Fruit fly (Drosophila melanogaster) whole organism, embryonic: ENCODE data around the gene Slimp.

Experiments
- Atf-2 ChIP-seq: fragments of 200-800 bp; sonication (Bioruptor generic); optimal IDR thresholded peaks from 2 replicates; lab custom pipeline; 2016; ENCODE audit warnings: missing biosample characterization, missing genetic modification characterization
- Awh ChIP-seq: fragments of 200-800 bp; sonication (Bioruptor generic); IDR thresholded peaks from 2 replicates; pipeline ENCODE4, ENCODE4 v1.3.6; 2022; ENCODE audit warnings: missing biosample characterization, missing genetic modification characterization
- CG10431 ChIP-seq: fragments of 200-800 bp; sonication (Bioruptor generic); optimal IDR thresholded peaks from 3 replicates; lab custom pipeline; 2018; ENCODE audit warnings: missing biosample characterization, mild to moderate bottlenecking, missing genetic modification characterization
- CG11085 ChIP-seq: fragments of 200-800 bp; sonication (Bioruptor generic); IDR thresholded peaks from 2 replicates; pipeline ENCODE4 v1.3.6; 2022; ENCODE audit warnings: missing biosample characterization, missing genetic modification characterization
- CG13894 ChIP-seq: fragments of 200-800 bp; sonication (Bioruptor generic); optimal IDR thresholded peaks from 3 replicates; lab custom pipeline; 2018; ENCODE audit warnings: missing biosample characterization, mild to moderate bottlenecking, missing genetic modification characterization, moderate library complexity
- CG14667 ChIP-seq: fragments of 200-800 bp; sonication (Bioruptor generic); IDR thresholded peaks from 2 replicates; pipeline ENCODE4 v1.3.6; 2022; ENCODE audit warnings: missing biosample characterization, missing genetic modification characterization
- CG14860 ChIP-seq: fragments of 200-800 bp; sonication (Bioruptor generic); IDR thresholded peaks from 3 replicates; pipeline ENCODE4 v1.3.6; 2022; ENCODE audit warnings: missing biosample characterization, missing genetic modification characterization; ENCODE audit not compliant: partially characterized antibody
- CG15696 ChIP-seq: fragments of 200-800 bp; sonication (Bioruptor generic); optimal IDR thresholded peaks from 2 replicates; lab custom pipeline; 2019; ENCODE audit warnings: missing biosample characterization, mild to moderate bottlenecking, missing genetic modification characterization, moderate library complexity
- CG17385 ChIP-seq: fragments of 200-800 bp; sonication (Bioruptor generic); optimal IDR thresholded peaks from 3 replicates; lab custom pipeline; 2018; ENCODE audit warnings: missing biosample characterization, mild to moderate bottlenecking, missing genetic modification characterization
- CG18764 ChIP-seq: fragments of 200-800 bp; sonication (Bioruptor generic); optimal IDR thresholded peaks from 3 replicates; lab custom pipeline; 2016; ENCODE audit warnings: missing biosample characterization, missing genetic modification characterization
- CG4360 ChIP-seq: fragments of 200-800 bp; sonication (Bioruptor generic); IDR thresholded peaks from 2 replicates; pipeline ENCODE4 v1.3.6; 2022; ENCODE audit warnings: missing biosample characterization, missing genetic modification characterization
- CG4404 ChIP-seq: fragments of 200-800 bp; sonication (Bioruptor generic); IDR thresholded peaks from 2 replicates; pipeline ENCODE4 v1.3.6; 2022; ENCODE audit warnings: missing biosample characterization, missing genetic modification characterization
- CG6813 ChIP-seq: fragments of 200-800 bp; sonication (Bioruptor generic); optimal IDR thresholded peaks from 2 replicates; lab custom pipeline; 2017; ENCODE audit warnings: missing biosample characterization, missing genetic modification characterization, mild to moderate bottlenecking, moderate library complexity, missing genetic modification reagents
- CG7839 ChIP-seq: fragments of 200-800 bp; sonication (Bioruptor generic); optimal IDR thresholded peaks from 3 replicates; lab custom pipeline; 2018; ENCODE audit warnings: missing biosample characterization, mild to moderate bottlenecking, missing genetic modification characterization, moderate library complexity
- CG7963 ChIP-seq: fragments of 200-800 bp; sonication (Bioruptor generic); IDR thresholded peaks from 3 replicates; pipeline ENCODE4 v1.3.6; 2022; ENCODE audit warnings: missing biosample characterization, missing genetic modification characterization; ENCODE audit not compliant: partially characterized antibody
- CG8359 ChIP-seq: fragments of 200-800 bp; sonication (Bioruptor generic); optimal IDR thresholded peaks from 2 replicates; lab custom pipeline; 2017; ENCODE audit warnings: missing biosample characterization, mild to moderate bottlenecking, missing genetic modification characterization, borderline replicate concordance
- CG9817 ChIP-seq: fragments of 200-800 bp; sonication (Bioruptor generic); optimal IDR thresholded peaks from 2 replicates; lab custom pipeline; 2018; ENCODE audit warnings: missing biosample characterization, mild to moderate bottlenecking, missing genetic modification characterization, moderate library complexity
- D19A ChIP-seq: fragments of 200-800 bp; optimal IDR thresholded peaks from 3 replicates; lab custom pipeline; 2019; ENCODE audit warnings: missing biosample characterization, mild to moderate bottlenecking, missing genetic modification characterization, moderate library complexity
- Dad ChIP-seq: fragments of 200-800 bp; sonication (Bioruptor generic); optimal IDR thresholded peaks from 3 replicates; lab custom pipeline; 2016; ENCODE audit warnings: missing biosample characterization, missing genetic modification characterization
- Dfd ChIP-seq, 2 experiments: fragments of >200 bp; optimal IDR thresholded peaks; 2 replicates each; lab custom pipeline; 2017; ENCODE audit warnings: missing biosample characterization in 2 of 2, missing genetic modification characterization in 2 of 2
- Gsc ChIP-seq: fragments of 200-800 bp; sonication (Bioruptor generic); IDR thresholded peaks from 2 replicates; pipeline ENCODE4 v1.3.6; 2022; ENCODE audit warnings: missing biosample characterization, missing genetic modification characterization
- HHEX ChIP-seq: fragments of 200-800 bp; sonication (Bioruptor generic); optimal IDR thresholded peaks from 3 replicates; lab custom pipeline; 2017; ENCODE audit warnings: missing biosample characterization, mild to moderate bottlenecking, missing genetic modification characterization, missing genetic modification reagents
- Lhr ChIP-seq: fragments of 200-800 bp; sonication (Bioruptor generic); optimal IDR thresholded peaks from 3 replicates; lab custom pipeline; 2017; ENCODE audit warnings: mild to moderate bottlenecking, missing biosample characterization, missing genetic modification reagents, missing genetic modification characterization
- Mrtf ChIP-seq: fragments of 200-800 bp; sonication (Bioruptor generic); IDR thresholded peaks from 3 replicates; pipeline ENCODE4 v1.3.6; 2022; ENCODE audit warnings: missing biosample characterization, missing genetic modification characterization
- NFAT ChIP-seq: fragments of 200-800 bp; sonication (Bioruptor generic); IDR thresholded peaks from 2 replicates; pipeline ENCODE4 v1.3.6; 2022; ENCODE audit warnings: missing biosample characterization, missing genetic modification characterization
- NK7.1 ChIP-seq: fragments of 200-800 bp; sonication (Bioruptor generic); optimal IDR thresholded peaks from 3 replicates; lab custom pipeline; 2016; ENCODE audit warnings: missing biosample characterization, missing genetic modification characterization
- Nf-YA ChIP-seq: fragments of 200-800 bp; sonication (Bioruptor generic); IDR thresholded peaks from 2 replicates; pipeline ENCODE4 v1.3.6; 2022; ENCODE audit warnings: missing biosample characterization, missing genetic modification characterization
- NfI ChIP-seq: fragments of 200-800 bp; sonication (Bioruptor generic); optimal IDR thresholded peaks from 3 replicates; lab custom pipeline; 2018; ENCODE audit warnings: missing biosample characterization, mild to moderate bottlenecking, missing genetic modification characterization, moderate library complexity
- Sry-δ ChIP-seq: fragments of 200-800 bp; sonication (Bioruptor generic); optimal IDR thresholded peaks from 2 replicates; lab custom pipeline; 2016; ENCODE audit warnings: missing biosample characterization, missing genetic modification characterization
- YL-1 ChIP-seq: fragments of 200-800 bp; sonication (Bioruptor generic); optimal IDR thresholded peaks from 3 replicates; lab custom pipeline; 2017; ENCODE audit warnings: missing biosample characterization, mild to moderate bottlenecking, missing genetic modification characterization
- az2 ChIP-seq: fragments of 200-800 bp; sonication (Bioruptor generic); optimal IDR thresholded peaks from 3 replicates; lab custom pipeline; 2016; ENCODE audit warnings: missing biosample characterization, missing genetic modification characterization
- chm ChIP-seq: fragments of 200-800 bp; sonication (Bioruptor generic); IDR thresholded peaks from 2 replicates; pipeline ENCODE4 v1.3.6; 2022; ENCODE audit warnings: missing biosample characterization, missing genetic modification characterization
- chn ChIP-seq: fragments of 200-800 bp; sonication (Bioruptor generic); optimal IDR thresholded peaks from 2 replicates; lab custom pipeline; 2016; ENCODE audit warnings: missing biosample characterization, missing genetic modification characterization
- da ChIP-seq: fragments of 200-800 bp; sonication (Bioruptor generic); optimal IDR thresholded peaks from 2 replicates; lab custom pipeline; 2016; ENCODE audit warnings: missing biosample characterization, missing genetic modification characterization
- emc ChIP-seq: fragments of 200-800 bp; sonication (Bioruptor generic); optimal IDR thresholded peaks from 2 replicates; lab custom pipeline; 2016; ENCODE audit warnings: missing biosample characterization, missing genetic modification characterization
- ems ChIP-seq: fragments of 200-800 bp; sonication (Bioruptor generic); optimal IDR thresholded peaks from 3 replicates; lab custom pipeline; 2016; ENCODE audit warnings: missing biosample characterization, missing genetic modification characterization
- ewg ChIP-seq: fragments of 200-800 bp; sonication (Bioruptor generic); optimal IDR thresholded peaks from 3 replicates; lab custom pipeline; 2017; ENCODE audit warnings: mild to moderate bottlenecking, missing biosample characterization, missing genetic modification reagents, missing genetic modification characterization
- fd102C ChIP-seq: fragments of 200-800 bp; sonication (Bioruptor generic); optimal IDR thresholded peaks from 2 replicates; lab custom pipeline; 2018; ENCODE audit warnings: missing biosample characterization, mild to moderate bottlenecking, missing genetic modification characterization, moderate library complexity
- fu2 ChIP-seq: fragments of 200-800 bp; sonication (Bioruptor generic); optimal IDR thresholded peaks from 2 replicates; lab custom pipeline; 2016; ENCODE audit warnings: missing biosample characterization, missing genetic modification characterization
- hbn ChIP-seq: fragments of 200-800 bp; sonication (Bioruptor generic); IDR thresholded peaks from 2 replicates; pipeline ENCODE4 v1.3.6; 2022; ENCODE audit warnings: missing biosample characterization, missing genetic modification characterization; ENCODE audit not compliant: partially characterized antibody
- her ChIP-seq: fragments of 200-800 bp; sonication (Bioruptor generic); optimal IDR thresholded peaks from 2 replicates; lab custom pipeline; 2016; ENCODE audit warnings: missing biosample characterization, missing genetic modification characterization
- lola ChIP-seq, 3 experiments: fragments of >200 bp in 2 of 3; fragments of 200-800 bp in 1 of 3; sonication (Bioruptor generic) in 1 of 3; optimal IDR thresholded peaks; 2 replicates each; lab custom pipeline; 2017 to 2019; ENCODE audit warnings: missing biosample characterization in 3 of 3, missing genetic modification characterization in 3 of 3, mild to moderate bottlenecking in 1 of 3, moderate library complexity in 1 of 3
- pnt ChIP-seq: fragments of 200-800 bp; sonication (Bioruptor generic); optimal IDR thresholded peaks from 3 replicates; lab custom pipeline; 2016; ENCODE audit warnings: missing biosample characterization, missing genetic modification characterization
- ssp ChIP-seq: fragments of 200-800 bp; sonication (Bioruptor generic); IDR thresholded peaks from 2 replicates; pipeline ENCODE4 v1.3.6; 2022; ENCODE audit warnings: missing biosample characterization, missing genetic modification characterization
- stc ChIP-seq: fragments of 200-800 bp; sonication (Bioruptor generic); IDR thresholded peaks from 2 replicates; pipeline ENCODE4 v1.3.6; 2022; ENCODE audit warnings: missing biosample characterization, missing genetic modification characterization
- sug ChIP-seq: fragments of 200-800 bp; optimal IDR thresholded peaks from 2 replicates; lab custom pipeline; 2019; ENCODE audit warnings: missing biosample characterization, mild to moderate bottlenecking, missing genetic modification characterization, moderate library complexity
- tio ChIP-seq: fragments of 200-800 bp; sonication (Bioruptor generic); optimal IDR thresholded peaks from 2 replicates; lab custom pipeline; 2017; ENCODE audit warnings: missing biosample characterization, missing genetic modification characterization, inconsistent platforms
- tll ChIP-seq, 2 experiments: fragments of 200-800 bp in 1 of 2; fragments of >200 bp in 1 of 2; sonication (Bioruptor generic) in 1 of 2; optimal IDR thresholded peaks; 2 replicates each; lab custom pipeline; 2017 to 2019; ENCODE audit warnings: missing biosample characterization in 2 of 2, missing genetic modification characterization in 2 of 2, mild to moderate bottlenecking in 1 of 2, moderate library complexity in 1 of 2
- trem ChIP-seq: fragments of 200-800 bp; optimal IDR thresholded peaks from 3 replicates; lab custom pipeline; 2019; ENCODE audit warnings: missing biosample characterization, mild to moderate bottlenecking, missing genetic modification characterization, moderate library complexity
- zen ChIP-seq: fragments of 200-800 bp; sonication (Bioruptor generic); optimal IDR thresholded peaks from 3 replicates; lab custom pipeline; 2018; ENCODE audit warnings: missing biosample characterization, mild to moderate bottlenecking, missing genetic modification characterization, moderate library complexity

The Slimp gene

dm6 chr3R:24188619-24189018 is 39.9 kb upstream of the Slimp start, which contains the start of gene CG5515 (continued):
- TF ChIP-seq Sry-δ (GFP tag; lab: Kevin White, UChicago), result peak; percentile 54
- no peak for TF ChIP-seq D19A (tag; lab: Kevin White, UChicago)
- peak; percentile 69 for TF ChIP-seq CG11085 (GFP tag; lab: Robert Waterston, UW)
- TF ChIP-seq Dfd (GFP tag; optimal IDR thresholded peaks at IDR 0.05; lab: Kevin White, UChicago), result no peak
- TF ChIP-seq CG14667 (GFP tag; lab: Robert Waterston, UW), result no peak
- TF ChIP-seq lola (GFP tag; optimal IDR thresholded peaks at IDR 0.05; lab: Kevin White, UChicago), result peak in 1 of 3 experiments; percentile 84
- peak; percentile 70 for TF ChIP-seq NFAT (GFP tag; lab: Robert Waterston, UW)
- no peak for TF ChIP-seq tll (GFP tag; optimal IDR thresholded peaks at IDR 0.05; lab: Kevin White, UChicago)
- TF ChIP-seq CG17385 (GFP tag; lab: Kevin White, UChicago), result peak; percentile 45
- peak; percentile 51 for TF ChIP-seq emc (GFP tag; lab: Kevin White, UChicago)
- TF ChIP-seq hbn, result peak; percentile 55; the same call in 1 of the 2 replicates
- TF ChIP-seq Atf-2, result peak; percentile 70
- TF ChIP-seq Mrtf (GFP tag; lab: Robert Waterston, UW), result peak; percentile 73
- peak; percentile 90 for TF ChIP-seq chn (GFP tag; lab: Kevin White, UChicago)
- TF ChIP-seq stc (GFP tag; lab: Robert Waterston, UW), result peak; percentile 69
- TF ChIP-seq CG18764, result peak; percentile 95
- 0 out of 2 replicates have a peak, but pooled peaks have one; percentile 32 for TF ChIP-seq Gsc (GFP tag; lab: Robert Waterston, UW)
- TF ChIP-seq tio, result peak; percentile 51
- peak; percentile 68 for TF ChIP-seq pnt (GFP tag; lab: Kevin White, UChicago)
- peak; percentile 29 for TF ChIP-seq NK7.1 (GFP tag; lab: Kevin White, UChicago)
- TF ChIP-seq chm, result peak; percentile 74
- TF ChIP-seq her (GFP tag; lab: Kevin White, UChicago), result peak; percentile 48
- no peak for TF ChIP-seq HHEX (GFP tag; lab: Kevin White, UChicago)
- TF ChIP-seq CG9817, result peak; percentile 82
- peak; percentile 79 for TF ChIP-seq zen (tag; lab: Kevin White, UChicago)
- peak; percentile 74 for TF ChIP-seq sug
- TF ChIP-seq da (GFP tag; lab: Kevin White, UChicago), result peak; percentile 44
- no peak for TF ChIP-seq CG13894 (tag; lab: Kevin White, UChicago)
- peak; percentile 86 for TF ChIP-seq Dad (GFP tag; lab: Kevin White, UChicago)
- peak; percentile 87 for TF ChIP-seq fu2 (GFP tag; lab: Kevin White, UChicago)
- TF ChIP-seq CG7839 (tag; lab: Kevin White, UChicago), result peak; percentile 64
- peak; percentile 66 for TF ChIP-seq ems (GFP tag; lab: Kevin White, UChicago)
- peak; percentile 83 for TF ChIP-seq CG15696 (tag; lab: Kevin White, UChicago)
- peak; percentile 30 for TF ChIP-seq Lhr (GFP tag; lab: Kevin White, UChicago)
- peak; percentile 80 for TF ChIP-seq CG14860
- peak; percentile 62 for TF ChIP-seq ewg (GFP tag; lab: Kevin White, UChicago)
- no peak for TF ChIP-seq Awh (GFP tag; lab: Robert Waterston, UW)
- TF ChIP-seq YL-1, result peak; percentile 6
- TF ChIP-seq CG10431 (GFP tag; lab: Kevin White, UChicago), result no peak
- no peak for TF ChIP-seq fd102C (GFP tag; lab: Kevin White, UChicago)
- TF ChIP-seq CG7963 (GFP tag; lab: Robert Waterston, UW), result peak; percentile 72
- no peak for TF ChIP-seq CG8359 (GFP tag; lab: Kevin White, UChicago)
- TF ChIP-seq ssp (GFP tag; lab: Robert Waterston, UW), result peak; percentile 80
- TF ChIP-seq NfI (GFP tag; lab: Kevin White, UChicago), result peak; percentile 80
- peak; percentile 54 for TF ChIP-seq trem (tag; lab: Kevin White, UChicago)
- peak; percentile 71; the same call in 1 of the 2 replicates for TF ChIP-seq Nf-YA (GFP tag; lab: Robert Waterston, UW)
- peak; percentile 76 for TF ChIP-seq CG4404 (GFP tag; lab: Robert Waterston, UW)
- no peak for TF ChIP-seq CG6813 (GFP tag; lab: Kevin White, UChicago)
- TF ChIP-seq az2 (GFP tag; lab: Kevin White, UChicago), result peak; percentile 63
- TF ChIP-seq CG4360 (GFP tag; lab: Robert Waterston, UW), result no peak
